Worm (Caenorhabditis elegans): ENCODE measurements around the gene M01F1.4.

M01F1.4 gene

DNA sequence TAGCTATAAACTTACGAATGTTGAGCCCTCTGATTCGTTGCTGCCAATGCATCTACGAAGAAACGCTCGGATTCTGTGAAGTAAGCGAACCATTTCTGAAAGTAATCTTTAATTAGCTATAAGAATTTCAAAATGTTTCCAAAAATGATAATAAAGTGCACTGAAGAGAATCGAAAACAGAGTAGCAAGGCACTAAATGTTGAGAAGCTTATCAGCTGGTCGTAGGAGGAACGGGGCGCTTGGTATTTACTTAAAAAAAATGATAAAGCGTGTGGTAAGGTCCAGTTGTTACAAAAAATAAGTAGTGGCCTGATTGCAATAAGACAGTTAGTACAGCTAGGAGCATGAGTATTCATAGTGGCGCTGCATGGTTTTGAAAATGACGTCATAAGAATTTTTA is 36.5 kb upstream of the M01F1.4 start, which contains the start of gene C54C6.7:
Gene C54C6.7 (minus strand): TSS at position 101 of the 400 bp plus-strand sequence.
- TF ChIP-seq elt-2 (tag; optimal IDR thresholded peaks at IDR 0.05): no peak
- no peak for TF ChIP-seq nfya-1 (tag; optimal IDR thresholded peaks at IDR 0.05; ENCODE audit: insufficient read depth)
- TF ChIP-seq nhr-77 (tag; optimal IDR thresholded peaks at IDR 0.05): no peak
- TF ChIP-seq ceh-82 (tag; optimal IDR thresholded peaks at IDR 0.05): no peak
- no peak for TF ChIP-seq mml-1 (tag; optimal IDR thresholded peaks at IDR 0.05)
- no peak for TF ChIP-seq snpc-4 (tag; optimal IDR thresholded peaks at IDR 0.05)
- TF ChIP-seq unc-39 (tag; optimal IDR thresholded peaks at IDR 0.05): no peak
- no peak for TF ChIP-seq ceh-9 (tag; optimal IDR thresholded peaks at IDR 0.05)
- TF ChIP-seq egl-5 (tag; optimal IDR thresholded peaks at IDR 0.05): no peak
- TF ChIP-seq nhr-23 (tag; optimal IDR thresholded peaks at IDR 0.05): no peak
- TF ChIP-seq fos-1 (tag; optimal IDR thresholded peaks at IDR 0.05): no peak
- no peak for TF ChIP-seq lsy-12 (tag; optimal IDR thresholded peaks at IDR 0.05)
- TF ChIP-seq daf-12 (tag; optimal IDR thresholded peaks at IDR 0.05): no peak
- TF ChIP-seq nhr-76 (tag; optimal IDR thresholded peaks at IDR 0.05): no peak

ce11 chrIII:3543071-3543470 is 33.2 kb upstream of the M01F1.4 start:
- TF ChIP-seq lin-39 (tag; optimal IDR thresholded peaks at IDR 0.05) (peak; percentile 3), mdl-1 (tag; optimal IDR thresholded peaks at IDR 0.05) (no peak), unc-39 (tag; optimal IDR thresholded peaks at IDR 0.05) (no peak), hmg-11 (tag; optimal IDR thresholded peaks at IDR 0.05) (no peak)

DNA sequence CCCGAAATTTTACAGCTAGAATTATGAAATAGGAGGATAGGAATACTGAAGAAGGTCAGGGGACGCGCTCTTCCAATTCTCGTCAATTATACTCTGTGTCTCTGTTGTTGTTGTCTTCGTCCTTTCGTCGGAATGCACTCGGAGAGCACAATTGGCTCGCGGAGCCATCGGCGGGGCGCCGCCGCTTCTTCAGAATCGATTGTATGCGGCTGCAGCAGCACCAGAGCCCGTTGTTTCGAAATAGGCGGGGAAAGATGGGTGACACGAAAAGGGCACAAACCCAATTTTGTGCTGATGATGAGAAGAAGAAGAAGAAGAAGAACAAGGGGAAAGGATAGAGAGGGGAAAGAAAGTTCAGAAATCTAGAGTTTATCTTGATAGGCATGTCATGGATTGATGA is 32.3 kb upstream of the M01F1.4 start:
- TF ChIP-seq egl-5 (tag; optimal IDR thresholded peaks at IDR 0.05): no peak
- TF ChIP-seq nhr-77 (tag; optimal IDR thresholded peaks at IDR 0.05): no peak
- peak; percentile 62 for TF ChIP-seq lin-39 (tag; optimal IDR thresholded peaks at IDR 0.05)
- TF ChIP-seq ceh-16 (tag; optimal IDR thresholded peaks at IDR 0.05): no peak
- no peak for TF ChIP-seq fkh-10 (GFP tag; optimal IDR thresholded peaks at IDR 0.05)
- no peak for TF ChIP-seq eor-1 (tag; optimal IDR thresholded peaks at IDR 0.05)
- no peak for TF ChIP-seq snpc-4 (tag; optimal IDR thresholded peaks at IDR 0.05)
- no peak for TF ChIP-seq egl-27 (tag; optimal IDR thresholded peaks at IDR 0.05)
- TF ChIP-seq nfya-1 (tag; optimal IDR thresholded peaks at IDR 0.05; ENCODE audit: insufficient read depth): peak; percentile 68
- no peak for TF ChIP-seq aly-2 (tag; optimal IDR thresholded peaks at IDR 0.05)
- no peak for TF ChIP-seq nhr-23 (tag; optimal IDR thresholded peaks at IDR 0.05)
- TF ChIP-seq elt-3 (tag; optimal IDR thresholded peaks at IDR 0.05): no peak
- no peak for TF ChIP-seq skn-1 (tag; optimal IDR thresholded peaks at IDR 0.05)
- TF ChIP-seq ztf-11 (tag; optimal IDR thresholded peaks at IDR 0.05): no peak
- no peak for TF ChIP-seq ZK546.5 (tag; optimal IDR thresholded peaks at IDR 0.05)
- no peak for TF ChIP-seq pha-4 (tag; optimal IDR thresholded peaks at IDR 0.05)
- no peak for TF ChIP-seq nhr-11 (tag; optimal IDR thresholded peaks at IDR 0.05)
- peak; percentile 8 for TF ChIP-seq lin-15B (tag; optimal IDR thresholded peaks at IDR 0.05)
- no peak for TF ChIP-seq nhr-28 (tag; optimal IDR thresholded peaks at IDR 0.05)
- TF ChIP-seq tbx-2 (tag; optimal IDR thresholded peaks at IDR 0.05): no peak
- TF ChIP-seq ama-1 (optimal IDR thresholded peaks at IDR 0.05): no peak
- TF ChIP-seq ztf-4 (tag; optimal IDR thresholded peaks at IDR 0.05): no peak
- TF ChIP-seq fkh-2 (tag; optimal IDR thresholded peaks at IDR 0.05): no peak
- peak; percentile 0 for TF ChIP-seq sea-2 (GFP tag; optimal IDR thresholded peaks at IDR 0.05)
- peak; percentile 38 for TF ChIP-seq hmg-11 (tag; optimal IDR thresholded peaks at IDR 0.05)

ce11 chrIII:3541539-3541938 is 31.7 kb upstream of the M01F1.4 start, which contains the start of gene ben-1:
Gene ben-1 (minus strand): TSS chrIII:3541639.
- no peak for TF ChIP-seq nhr-28 (tag; optimal IDR thresholded peaks at IDR 0.05)
- no peak for TF ChIP-seq ztf-11 (tag; optimal IDR thresholded peaks at IDR 0.05)
- no peak for TF ChIP-seq nhr-23 (tag; optimal IDR thresholded peaks at IDR 0.05)
- TF ChIP-seq nfya-1 (tag; optimal IDR thresholded peaks at IDR 0.05; ENCODE audit: insufficient read depth): no peak
- no peak for TF ChIP-seq ZK546.5 (tag; optimal IDR thresholded peaks at IDR 0.05)
- no peak for TF ChIP-seq ceh-9 (tag; optimal IDR thresholded peaks at IDR 0.05)
- no peak for TF ChIP-seq eor-1 (tag; optimal IDR thresholded peaks at IDR 0.05)

DNA sequence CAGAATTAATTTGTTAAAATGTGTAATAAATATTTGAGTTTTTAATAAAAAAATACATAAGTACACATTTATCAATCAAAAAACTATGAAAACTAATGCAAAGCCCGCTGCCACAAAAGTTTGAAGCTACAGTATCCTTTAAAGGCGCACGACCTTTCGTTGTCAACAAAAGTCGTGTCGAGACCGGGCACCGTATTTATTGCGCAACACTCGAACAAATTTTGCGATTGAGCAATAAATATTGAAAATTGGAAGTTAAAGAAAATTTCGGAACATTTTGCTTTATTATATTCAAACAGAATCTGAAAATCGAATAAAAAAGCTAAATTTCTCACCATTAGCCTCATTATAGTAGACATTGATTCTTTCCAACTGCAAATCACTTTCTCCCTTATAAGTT is 31.3 kb upstream of the M01F1.4 start:
- TF ChIP-seq nhr-28 (tag; optimal IDR thresholded peaks at IDR 0.05): no peak
- TF ChIP-seq lin-15B (tag; optimal IDR thresholded peaks at IDR 0.05): no peak
- no peak for TF ChIP-seq nhr-67 (tag; optimal IDR thresholded peaks at IDR 0.05)
- no peak for TF ChIP-seq nhr-12 (tag; optimal IDR thresholded peaks at IDR 0.05)
- TF ChIP-seq ceh-82 (tag; optimal IDR thresholded peaks at IDR 0.05): no peak
- no peak for TF ChIP-seq mdl-1 (tag; optimal IDR thresholded peaks at IDR 0.05)
- TF ChIP-seq ZK546.5 (tag; optimal IDR thresholded peaks at IDR 0.05): no peak
- no peak for TF ChIP-seq nhr-11 (tag; optimal IDR thresholded peaks at IDR 0.05)
- TF ChIP-seq nhr-76 (tag; optimal IDR thresholded peaks at IDR 0.05): no peak
- no peak for TF ChIP-seq unc-62 (GFP tag; optimal IDR thresholded peaks at IDR 0.05)
- TF ChIP-seq fkh-2 (tag; optimal IDR thresholded peaks at IDR 0.05): no peak
- no peak for TF ChIP-seq elt-3 (tag; optimal IDR thresholded peaks at IDR 0.05)
- no peak for TF ChIP-seq daf-12 (tag; optimal IDR thresholded peaks at IDR 0.05)
- no peak for TF ChIP-seq ceh-9 (tag; optimal IDR thresholded peaks at IDR 0.05)
- no peak for TF ChIP-seq pqm-1 (tag; optimal IDR thresholded peaks at IDR 0.05)
- TF ChIP-seq mml-1 (tag; optimal IDR thresholded peaks at IDR 0.05): no peak
- TF ChIP-seq fkh-10 (GFP tag; optimal IDR thresholded peaks at IDR 0.05): no peak
- no peak for TF ChIP-seq pha-4 (tag; optimal IDR thresholded peaks at IDR 0.05)
- TF ChIP-seq nhr-25 (tag; optimal IDR thresholded peaks at IDR 0.05): no peak
- TF ChIP-seq tbx-2 (tag; optimal IDR thresholded peaks at IDR 0.05): no peak

Measured in whole organism, L3 larva.